Worm (Caenorhabditis elegans): Measurements from ENCODE around the gene sav-1.

ce11 chrX:2267956-2268355 is 19.0 kb downstream of the sav-1 start, which contains the start of gene AH9.6:
- TF ChIP-seq rnt-1 (tag; optimal IDR thresholded peaks at IDR 0.05): no peak
- TF ChIP-seq madf-2 (tag; optimal IDR thresholded peaks at IDR 0.05): no peak
- TF ChIP-seq ztf-16 (tag; optimal IDR thresholded peaks at IDR 0.05): no peak
- TF ChIP-seq F13H6.1 (tag; optimal IDR thresholded peaks at IDR 0.05): no peak
- no peak for TF ChIP-seq ttx-3 (tag; optimal IDR thresholded peaks at IDR 0.05)
- TF ChIP-seq ama-1 (optimal IDR thresholded peaks at IDR 0.05): no peak
- TF ChIP-seq dve-1 (tag; optimal IDR thresholded peaks at IDR 0.05): no peak
- TF ChIP-seq pqm-1 (tag; optimal IDR thresholded peaks at IDR 0.05): no peak
- TF ChIP-seq C38D4.7 (GFP tag; optimal IDR thresholded peaks at IDR 0.05): no peak
- TF ChIP-seq pax-1 (tag; optimal IDR thresholded peaks at IDR 0.05): no peak
- TF ChIP-seq nhr-11 (tag; optimal IDR thresholded peaks at IDR 0.05): no peak
- no peak for TF ChIP-seq unc-55 (GFP tag; optimal IDR thresholded peaks at IDR 0.05)
- TF ChIP-seq hlh-8 (tag; optimal IDR thresholded peaks at IDR 0.05): no peak
- no peak for TF ChIP-seq fkh-6 (tag; optimal IDR thresholded peaks at IDR 0.05)

Data from whole organism, late embryonic.